Worm (Caenorhabditis elegans): ENCODE results near the gene H20J04.6.

H20J04.6 gene

DNA sequence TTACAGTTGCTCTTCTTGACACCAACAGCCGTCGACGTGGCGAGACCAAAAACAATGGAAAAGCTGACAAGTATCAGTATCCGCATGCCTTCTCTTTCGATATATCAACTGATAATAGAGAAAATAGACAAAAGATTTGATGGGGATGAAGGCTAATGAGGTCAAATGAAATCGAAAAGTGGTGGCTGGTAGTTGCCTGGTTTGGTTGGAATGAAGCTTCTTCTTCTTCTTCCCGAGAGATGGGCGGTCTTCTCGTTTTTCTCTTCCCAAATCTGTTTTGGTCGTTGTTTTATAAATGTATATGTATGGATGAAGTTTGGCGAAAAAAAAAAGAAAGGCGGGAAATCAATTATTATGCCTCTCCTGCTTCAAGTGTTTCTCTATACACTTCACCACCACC, 41.3 kb upstream of the H20J04.6 start, which contains the start of gene C01F1.5:
Gene C01F1.5, minus strand, starts transcription at position 103 of the 400 bp plus-strand sequence.
- TF ChIP-seq C34F6.9 (tag; optimal IDR thresholded peaks at IDR 0.05) (no peak), elt-3 (tag; optimal IDR thresholded peaks at IDR 0.05) (no peak), nhr-237 (tag; optimal IDR thresholded peaks at IDR 0.05) (no peak), ZK546.5 (tag; optimal IDR thresholded peaks at IDR 0.05) (no peak), lin-11 (tag; optimal IDR thresholded peaks at IDR 0.05) (no peak), egl-27 (tag; optimal IDR thresholded peaks at IDR 0.05) (no peak), lsy-2 (tag; optimal IDR thresholded peaks at IDR 0.05) (no peak), fos-1 (tag; optimal IDR thresholded peaks at IDR 0.05) (no peak), ama-1 (optimal IDR thresholded peaks at IDR 0.05) (no peak), elt-1 (tag; optimal IDR thresholded peaks at IDR 0.05) (no peak), mab-5 (tag; optimal IDR thresholded peaks at IDR 0.05) (no peak), sma-3 (GFP tag; optimal IDR thresholded peaks at IDR 0.05) (no peak), alr-1 (tag; optimal IDR thresholded peaks at IDR 0.05) (no peak), unc-39 (tag; optimal IDR thresholded peaks at IDR 0.05) (no peak), nhr-12 (tag; optimal IDR thresholded peaks at IDR 0.05) (no peak), nhr-11 (tag; optimal IDR thresholded peaks at IDR 0.05) (no peak), Y55F3AM.14 (GFP tag; optimal IDR thresholded peaks at IDR 0.05) (no peak)

DNA sequence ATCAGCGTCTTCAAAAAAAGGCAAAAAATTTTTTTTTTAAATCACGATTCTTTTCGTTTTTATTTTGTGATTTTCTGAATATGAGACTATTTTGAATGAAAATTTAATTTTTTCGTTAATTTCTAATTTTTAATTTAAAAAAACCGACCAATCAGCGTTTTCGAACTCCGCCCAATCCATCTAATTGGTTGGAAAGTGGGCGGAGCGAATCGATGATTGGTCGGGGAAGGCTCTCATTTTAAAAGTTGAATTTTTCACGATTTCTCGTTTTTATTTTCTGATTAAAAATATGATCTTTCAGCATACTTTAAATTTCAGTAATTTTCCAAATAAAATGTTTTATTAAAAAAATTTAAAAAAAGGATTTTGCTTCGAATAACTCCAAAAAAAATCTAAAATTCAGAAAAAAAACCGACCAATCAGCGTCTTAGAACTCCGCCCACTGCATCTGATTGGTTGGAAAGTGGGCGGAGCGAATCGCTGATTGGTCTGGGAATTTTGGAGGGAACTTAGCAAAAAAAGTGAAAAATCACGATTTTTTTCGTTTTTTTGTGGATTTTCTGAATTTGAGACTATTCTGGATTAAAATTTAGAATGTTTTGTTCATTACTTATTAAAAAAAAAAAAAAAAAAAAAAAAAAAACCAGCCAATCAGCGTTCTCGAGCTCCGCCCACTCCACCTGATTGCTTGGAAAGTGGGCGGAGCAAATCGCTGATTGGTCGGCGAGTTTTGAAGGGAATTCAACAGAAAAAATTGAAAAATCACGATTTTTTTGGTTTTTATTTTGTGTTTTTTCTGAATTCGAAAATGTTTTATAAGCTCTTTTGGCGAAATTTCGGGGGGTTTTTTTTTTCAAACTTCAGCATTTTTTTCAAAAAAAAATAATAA, 38.5 kb upstream of the H20J04.6 start:
- TF ChIP-seq nhr-237 (tag; optimal IDR thresholded peaks at IDR 0.05) = no peak
- TF ChIP-seq unc-62 (GFP tag; optimal IDR thresholded peaks at IDR 0.05) = no peak
- no peak for TF ChIP-seq lin-39 (tag; optimal IDR thresholded peaks at IDR 0.05)
- no peak for TF ChIP-seq unc-55 (GFP tag; optimal IDR thresholded peaks at IDR 0.05)
- TF ChIP-seq nhr-23 (tag; optimal IDR thresholded peaks at IDR 0.05) = no peak
- TF ChIP-seq nhr-21 (tag; optimal IDR thresholded peaks at IDR 0.05) = no peak
- TF ChIP-seq mdl-1 (tag; optimal IDR thresholded peaks at IDR 0.05) = no peak
- no peak for TF ChIP-seq crh-2 (tag; optimal IDR thresholded peaks at IDR 0.05)
- TF ChIP-seq nhr-11 (tag; optimal IDR thresholded peaks at IDR 0.05) = no peak
- TF ChIP-seq elt-3 (tag; optimal IDR thresholded peaks at IDR 0.05) = no peak
- no peak for TF ChIP-seq ZK546.5 (tag; optimal IDR thresholded peaks at IDR 0.05)

DNA sequence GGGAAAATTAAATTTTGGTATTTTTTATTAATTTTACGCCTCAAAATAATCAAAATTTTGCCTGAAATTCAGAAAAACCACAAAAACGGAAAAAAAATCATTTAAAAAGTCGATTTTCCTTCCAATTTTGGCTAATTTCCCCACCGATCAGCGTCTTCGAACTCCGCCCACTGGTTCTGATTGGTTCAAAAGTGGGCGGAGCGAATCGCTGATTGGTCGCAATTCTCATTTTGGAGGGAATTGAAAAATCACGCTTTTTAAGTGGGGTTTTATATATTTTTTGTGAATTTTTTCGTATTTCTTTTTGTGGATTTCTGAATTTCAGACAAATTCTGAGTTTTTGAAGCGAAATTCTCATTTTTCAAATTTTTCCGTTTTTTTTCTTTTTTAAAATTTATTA, 36.1 kb upstream of the H20J04.6 start:
- TF ChIP-seq sma-9 (GFP tag; optimal IDR thresholded peaks at IDR 0.05) = no peak
- no peak for TF ChIP-seq sma-9 (tag; optimal IDR thresholded peaks at IDR 0.05)
- no peak for TF ChIP-seq unc-55 (GFP tag; optimal IDR thresholded peaks at IDR 0.05)
- no peak for TF ChIP-seq ceh-16 (tag; optimal IDR thresholded peaks at IDR 0.05)
- TF ChIP-seq C34F6.9 (tag; optimal IDR thresholded peaks at IDR 0.05) = no peak
- TF ChIP-seq F13H6.1 (tag; optimal IDR thresholded peaks at IDR 0.05) = no peak
- TF ChIP-seq snpc-4 (tag; optimal IDR thresholded peaks at IDR 0.05) = no peak
- TF ChIP-seq nhr-77 (tag; optimal IDR thresholded peaks at IDR 0.05) = no peak
- no peak for TF ChIP-seq lin-39 (tag; optimal IDR thresholded peaks at IDR 0.05)

DNA sequence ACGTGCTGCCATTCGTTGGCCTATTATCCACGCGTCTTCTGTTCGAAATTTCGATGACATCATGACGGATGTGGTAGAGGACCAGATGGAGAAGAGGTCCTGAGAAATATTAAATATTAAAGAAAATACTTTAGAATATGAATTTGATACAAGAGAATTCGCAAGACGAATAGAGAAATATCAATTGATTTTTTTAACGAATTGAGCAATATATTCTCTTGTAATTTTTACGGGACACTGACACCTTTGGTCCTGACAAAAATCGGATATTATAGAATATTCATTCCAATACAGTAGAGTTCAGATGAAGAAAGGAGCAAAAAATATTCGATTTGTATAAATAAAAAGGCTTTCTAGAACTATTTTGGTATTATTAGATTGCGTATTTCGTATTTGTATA, 34.9 kb upstream of the H20J04.6 start, which contains the start of gene C01F1.6:
Gene C01F1.6, minus strand, starts transcription at position 101 of the 400 bp plus-strand sequence.
- TF ChIP-seq nhr-23 (tag; optimal IDR thresholded peaks at IDR 0.05) (no peak), nhr-10 (tag; optimal IDR thresholded peaks at IDR 0.05) (no peak), nhr-21 (tag; optimal IDR thresholded peaks at IDR 0.05) (no peak), ceh-82 (tag; optimal IDR thresholded peaks at IDR 0.05) (no peak), ztf-11 (tag; optimal IDR thresholded peaks at IDR 0.05) (no peak), sma-3 (GFP tag; optimal IDR thresholded peaks at IDR 0.05) (no peak), ztf-1 (GFP tag; conservative IDR thresholded peaks at IDR 0.05) (no peak), crh-2 (tag; optimal IDR thresholded peaks at IDR 0.05) (no peak), ztf-4 (tag; optimal IDR thresholded peaks at IDR 0.05) (no peak), nhr-237 (tag; optimal IDR thresholded peaks at IDR 0.05) (no peak), unc-39 (tag; optimal IDR thresholded peaks at IDR 0.05) (no peak), gmeb-1 (tag; optimal IDR thresholded peaks at IDR 0.05) (no peak), nhr-129 (tag; optimal IDR thresholded peaks at IDR 0.05) (no peak)
